Fruit fly (Drosophila melanogaster): Measurements from ENCODE around the gene Gug.

Gene Gug

dm6 chr3L:8457866-8458766 is 8.4 kb downstream of the Gug start (continued):
- TF ChIP-seq HLH4C (GFP tag; IDR thresholded peaks at IDR 0.05; ENCODE audit: partially characterized antibody), result no peak
- 0 out of 3 replicates have a peak, but pooled peaks have one; percentile 8 for TF ChIP-seq Doc3 (GFP tag; IDR thresholded peaks at IDR 0.05; ENCODE audit: partially characterized antibody)
- TF ChIP-seq Stat92E (GFP tag; optimal IDR thresholded peaks at IDR 0.05), result peak in 1 of 3 experiments; percentile 99
- TF ChIP-seq fd96Cb (tag; optimal IDR thresholded peaks at IDR 0.05), result peak; percentile 99
- TF ChIP-seq kni (GFP tag; optimal IDR thresholded peaks at IDR 0.05), result peak; percentile 92
- TF ChIP-seq CG11560 (tag; IDR thresholded peaks at IDR 0.05), result peak; percentile 89
- no peak for TF ChIP-seq hkb (optimal IDR thresholded peaks at IDR 0.05)
- TF ChIP-seq hkb (GFP tag; IDR thresholded peaks at IDR 0.05), result peak; percentile 99
- peak; percentile 24 for TF ChIP-seq bigmax (GFP tag; optimal IDR thresholded peaks at IDR 0.05)
- peak; percentile 96 for TF ChIP-seq CG12236 (GFP tag; optimal IDR thresholded peaks at IDR 0.05)
- TF ChIP-seq CG12219 (GFP tag; optimal IDR thresholded peaks at IDR 0.05), result peak; percentile 98
- TF ChIP-seq otp (GFP tag; IDR thresholded peaks at IDR 0.05), result peak; percentile 98
- TF ChIP-seq knrl (GFP tag; IDR thresholded peaks at IDR 0.05; ENCODE audit: partially characterized antibody), result no peak

dm6 chr3L:8458767-8459614 is 9.3 kb downstream of the Gug start:
- TF ChIP-seq slp2 (GFP tag; optimal IDR thresholded peaks at IDR 0.05), result no peak
- no peak for TF ChIP-seq CG15269 (tag; optimal IDR thresholded peaks at IDR 0.05)
- no peak for TF ChIP-seq wor (GFP tag; IDR thresholded peaks at IDR 0.05)
- no peak for TF ChIP-seq GATAe (GFP tag; conservative IDR thresholded peaks at IDR 0.05)
- TF ChIP-seq bsh (GFP tag; optimal IDR thresholded peaks at IDR 0.05), result peak; percentile 21 to 43
- TF ChIP-seq CG10979 (tag; optimal IDR thresholded peaks at IDR 0.05), result peak; percentile 59
- no peak for TF ChIP-seq maf-S (GFP tag; optimal IDR thresholded peaks at IDR 0.05)
- TF ChIP-seq CG12219 (GFP tag; optimal IDR thresholded peaks at IDR 0.05), result no peak
- TF ChIP-seq gcm2 (GFP tag; optimal IDR thresholded peaks at IDR 0.05), result no peak
- TF ChIP-seq shn (GFP tag; optimal IDR thresholded peaks at IDR 0.05), result no peak
- TF ChIP-seq Lpt (GFP tag; optimal IDR thresholded peaks at IDR 0.05), result no peak
- TF ChIP-seq cad (GFP tag; optimal IDR thresholded peaks at IDR 0.05), result peak; percentile 86
- peak; percentile 12 for TF ChIP-seq Blimp-1 (GFP tag; optimal IDR thresholded peaks at IDR 0.05)
- TF ChIP-seq CG12236 (GFP tag; optimal IDR thresholded peaks at IDR 0.05), result no peak
- no peak for TF ChIP-seq CG11085 (GFP tag; IDR thresholded peaks at IDR 0.05)
- no peak for TF ChIP-seq Opbp (GFP tag; IDR thresholded peaks at IDR 0.05; ENCODE audit: partially characterized antibody)
- TF ChIP-seq br (optimal IDR thresholded peaks at IDR 0.05), result no peak
- no peak for TF ChIP-seq Lhr (GFP tag; optimal IDR thresholded peaks at IDR 0.05)
- TF ChIP-seq CG2875 (GFP tag; optimal IDR thresholded peaks at IDR 0.05), result no peak
- peak; percentile 73 for TF ChIP-seq cg (GFP tag; optimal IDR thresholded peaks at IDR 0.05)
- TF ChIP-seq toy (GFP tag; IDR thresholded peaks at IDR 0.05), result no peak
- peak in 1 of 2 experiments; percentile 36 for TF ChIP-seq Hr51 (GFP tag; optimal IDR thresholded peaks at IDR 0.05)
- TF ChIP-seq caup (GFP tag; optimal IDR thresholded peaks at IDR 0.05; ENCODE audit: severe bottlenecking), result peak; percentile 9
- TF ChIP-seq pho (GFP tag; optimal IDR thresholded peaks at IDR 0.05), result no peak
- TF ChIP-seq Six4 (GFP tag; optimal IDR thresholded peaks at IDR 0.05), result peak; percentile 16
- TF ChIP-seq Hmx (GFP tag; optimal IDR thresholded peaks at IDR 0.05), result no peak
- TF ChIP-seq croc (GFP tag; conservative IDR thresholded peaks at IDR 0.05), result no peak
- no peak for TF ChIP-seq CG15514 (GFP tag; optimal IDR thresholded peaks at IDR 0.05)
- TF ChIP-seq CG18011 (GFP tag; optimal IDR thresholded peaks at IDR 0.05), result no peak
- TF ChIP-seq Pdp1 (GFP tag; optimal IDR thresholded peaks at IDR 0.05), result peak in 1 of 2 experiments; percentile 59
- TF ChIP-seq Myb (GFP tag; optimal IDR thresholded peaks at IDR 0.05), result no peak
- TF ChIP-seq Bdp1 (GFP tag; optimal IDR thresholded peaks at IDR 0.05), result no peak
- TF ChIP-seq Gug (GFP tag; IDR thresholded peaks at IDR 0.05), result no peak
- TF ChIP-seq trh (GFP tag; optimal IDR thresholded peaks at IDR 0.05), result no peak

Data from whole organism, embryonic.